Fruit fly (Drosophila melanogaster): ENCODE data around the gene Sdic3.
"Not testable (repeated sequence)": the region's sequence is repeated elsewhere in the genome, so short reads cannot be mapped to it uniquely, and the experiment has no call there.

Gene Sdic3

dm6 chrX:20186387-20186786 is 7.6 kb downstream of the Sdic3 start, which contains the start of gene Sdic2:
Gene Sdic2 (minus strand): TSS chrX:20186487.
- not testable (repeated sequence) for TF ChIP-seq CG8478 (optimal IDR thresholded peaks at IDR 0.05); usp (GFP tag; optimal IDR thresholded peaks at IDR 0.05); psq (optimal IDR thresholded peaks at IDR 0.05)

DNA sequence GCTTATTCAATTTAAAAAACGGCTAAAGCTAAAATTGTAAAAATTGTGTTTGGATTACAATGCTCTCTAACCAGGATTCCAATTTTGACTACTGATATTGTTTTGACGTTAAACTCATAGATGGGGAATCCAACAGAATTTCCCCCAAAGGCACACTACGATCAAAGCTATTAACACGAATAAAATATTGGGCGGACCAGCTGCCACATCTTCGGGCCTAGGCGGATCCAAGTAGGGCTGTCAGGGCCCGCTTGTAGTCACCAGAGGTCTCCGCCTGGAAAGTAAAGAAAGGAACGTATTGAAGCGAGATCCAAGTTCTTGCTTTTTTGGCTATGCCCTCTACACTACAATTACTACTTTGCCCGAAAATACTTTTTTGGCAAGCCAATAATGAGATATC is 15.5 kb downstream of the Sdic3 start, which contains the start of gene Sdic1:
Sdic1 (minus strand) TSS at position 101 of the 400 bp plus-strand sequence.
- not testable (repeated sequence) for TF ChIP-seq usp (GFP tag; optimal IDR thresholded peaks at IDR 0.05); psq (optimal IDR thresholded peaks at IDR 0.05); EcR (GFP tag; optimal IDR thresholded peaks at IDR 0.05)

- TF ChIP-seq CG8478 (optimal IDR thresholded peaks at IDR 0.05) (no peak), Dll (optimal IDR thresholded peaks at IDR 0.05) (no peak), usp (GFP tag; optimal IDR thresholded peaks at IDR 0.05) (no peak), pan (optimal IDR thresholded peaks at IDR 0.05) (no peak), EcR (GFP tag; optimal IDR thresholded peaks at IDR 0.05) (no peak), psq (optimal IDR thresholded peaks at IDR 0.05) (no peak)
Observed at dm6 chrX:20173464-20173995, 20.5 kb downstream of the Sdic3 start, which contains the start of gene AnxB10. Gene AnxB10 (minus strand): TSS chrX:20173514.

DNA sequence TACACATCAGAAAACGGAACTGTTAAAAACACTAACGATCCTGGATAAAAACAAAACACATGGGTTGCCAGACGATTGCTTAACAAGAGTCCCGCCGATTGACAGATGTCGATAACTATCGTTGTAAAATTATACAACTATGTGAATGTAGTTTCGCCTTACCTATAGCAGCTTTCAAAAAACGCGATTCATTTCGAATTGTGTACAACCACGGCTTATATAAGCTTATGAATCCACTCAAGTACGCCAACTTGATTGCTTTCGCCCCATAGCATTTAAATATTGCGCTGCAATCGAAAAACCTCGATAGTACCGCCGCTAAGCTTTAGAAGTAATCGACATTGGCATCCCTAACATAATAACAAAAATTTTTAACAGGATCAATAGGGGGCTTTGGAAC is 24.1 kb downstream of the Sdic3 start, which contains the start of the genes CG9581 and CG9578:
CG9581 (minus strand) TSS at position 84 of the 400 bp plus-strand sequence.
CG9578 (plus strand) TSS at position 325 of the 400 bp plus-strand sequence.
- TF ChIP-seq CG8478 (optimal IDR thresholded peaks at IDR 0.05) = no peak
- no peak for TF ChIP-seq pan (optimal IDR thresholded peaks at IDR 0.05)
- TF ChIP-seq EcR (GFP tag; optimal IDR thresholded peaks at IDR 0.05) = no peak
- no peak for TF ChIP-seq usp (GFP tag; optimal IDR thresholded peaks at IDR 0.05)

DNA sequence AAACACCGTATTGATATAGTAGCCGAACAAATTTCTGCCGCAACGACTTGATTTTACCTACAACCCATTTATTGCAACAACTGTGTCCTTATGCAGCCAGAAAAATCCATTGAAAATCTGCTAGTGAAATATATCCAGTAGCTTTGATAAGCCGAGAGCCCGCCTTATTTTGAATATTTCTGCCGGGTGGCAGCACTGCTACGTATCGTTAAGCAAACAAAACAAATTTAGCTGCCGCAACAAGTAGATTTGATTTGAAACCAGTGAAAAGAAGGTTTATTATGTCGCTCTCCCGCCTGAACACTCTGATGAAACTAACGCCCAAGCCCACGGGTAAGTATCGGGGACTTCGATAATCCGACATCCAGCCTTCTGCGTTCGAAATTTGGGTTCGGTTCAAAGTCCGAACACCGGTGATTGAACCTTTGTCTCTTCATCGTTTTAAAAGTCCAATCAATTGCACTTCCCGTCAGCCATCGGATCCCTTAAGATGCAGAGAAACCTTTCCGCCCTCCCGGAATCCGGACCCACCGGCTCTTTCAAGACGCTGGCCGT is 27.5 kb downstream of the Sdic3 start, which contains the start of gene CG9577:
CG9577 (plus strand) TSS at position 190 of the 555 bp plus-strand sequence.
- TF ChIP-seq usp (GFP tag; optimal IDR thresholded peaks at IDR 0.05) (no peak), Dll (optimal IDR thresholded peaks at IDR 0.05) (no peak), psq (optimal IDR thresholded peaks at IDR 0.05) (no peak), pan (optimal IDR thresholded peaks at IDR 0.05) (no peak), EcR (GFP tag; optimal IDR thresholded peaks at IDR 0.05) (no peak), CG8478 (optimal IDR thresholded peaks at IDR 0.05) (no peak)

- TF ChIP-seq usp (GFP tag; optimal IDR thresholded peaks at IDR 0.05) (no peak), Dll (optimal IDR thresholded peaks at IDR 0.05) (no peak), pan (optimal IDR thresholded peaks at IDR 0.05) (no peak), psq (optimal IDR thresholded peaks at IDR 0.05) (no peak), CG8478 (optimal IDR thresholded peaks at IDR 0.05) (no peak), EcR (GFP tag; optimal IDR thresholded peaks at IDR 0.05) (no peak)
Observed at dm6 chrX:20165773-20166412, 28.1 kb downstream of the Sdic3 start, which contains the start of gene Phf7. Gene Phf7 (minus strand): TSS chrX:20165830.

DNA sequence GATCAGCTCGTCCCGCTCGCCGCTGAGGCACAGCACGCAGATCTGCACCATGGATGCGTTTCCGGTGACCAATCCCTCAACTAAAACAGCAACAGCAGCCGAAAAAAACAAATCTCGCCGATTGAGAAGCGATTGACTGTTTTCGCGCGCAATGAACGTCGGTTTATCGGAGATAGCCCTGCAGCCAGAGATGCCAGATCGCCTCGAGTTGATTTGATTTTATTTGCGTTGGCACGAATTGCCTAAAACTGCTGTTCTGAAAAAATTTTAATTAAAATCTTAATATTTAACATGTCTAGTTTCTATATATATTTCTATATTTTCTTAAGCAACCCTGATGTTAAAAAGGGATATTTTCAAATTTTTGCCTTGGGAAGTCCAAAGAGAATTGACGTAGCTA is 31.4 kb downstream of the Sdic3 start:
- TF ChIP-seq psq (optimal IDR thresholded peaks at IDR 0.05) = no peak
- no peak for TF ChIP-seq CG8478 (optimal IDR thresholded peaks at IDR 0.05)
- TF ChIP-seq EcR (GFP tag; optimal IDR thresholded peaks at IDR 0.05) = no peak
- TF ChIP-seq Dll (optimal IDR thresholded peaks at IDR 0.05) = no peak
- no peak for TF ChIP-seq pan (optimal IDR thresholded peaks at IDR 0.05)
- no peak for TF ChIP-seq usp (GFP tag; optimal IDR thresholded peaks at IDR 0.05)

DNA sequence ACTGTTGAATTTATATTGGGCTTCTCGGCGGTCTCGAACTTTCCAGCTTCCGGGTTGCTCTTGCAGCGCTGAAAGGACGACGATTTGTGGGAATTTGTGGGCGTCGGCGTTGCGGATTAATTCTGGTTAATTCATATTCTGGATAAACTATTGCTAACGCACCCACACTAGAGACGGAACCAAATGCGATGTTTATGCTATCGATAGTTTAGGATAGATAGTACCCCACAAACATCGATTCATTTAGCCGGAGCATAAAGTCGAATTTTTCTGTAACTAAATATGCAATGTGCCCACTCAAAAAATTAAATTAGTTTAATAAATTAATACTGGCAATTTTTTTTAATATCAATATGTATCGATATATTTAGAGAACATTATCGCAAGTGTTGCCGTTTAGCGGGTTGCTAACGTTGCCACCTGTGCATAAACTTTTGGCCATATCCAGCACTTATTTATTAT is 34.3 kb downstream of the Sdic3 start, which contains the start of gene Rab35:
Rab35 (minus strand) TSS at position 194 of the 462 bp plus-strand sequence.
- TF ChIP-seq psq (optimal IDR thresholded peaks at IDR 0.05) = no peak
- TF ChIP-seq usp (GFP tag; optimal IDR thresholded peaks at IDR 0.05) = no peak
- TF ChIP-seq Dll (optimal IDR thresholded peaks at IDR 0.05) = no peak
- TF ChIP-seq pan (optimal IDR thresholded peaks at IDR 0.05) = no peak
- no peak for TF ChIP-seq EcR (GFP tag; optimal IDR thresholded peaks at IDR 0.05)
- no peak for TF ChIP-seq CG8478 (optimal IDR thresholded peaks at IDR 0.05)

DNA sequence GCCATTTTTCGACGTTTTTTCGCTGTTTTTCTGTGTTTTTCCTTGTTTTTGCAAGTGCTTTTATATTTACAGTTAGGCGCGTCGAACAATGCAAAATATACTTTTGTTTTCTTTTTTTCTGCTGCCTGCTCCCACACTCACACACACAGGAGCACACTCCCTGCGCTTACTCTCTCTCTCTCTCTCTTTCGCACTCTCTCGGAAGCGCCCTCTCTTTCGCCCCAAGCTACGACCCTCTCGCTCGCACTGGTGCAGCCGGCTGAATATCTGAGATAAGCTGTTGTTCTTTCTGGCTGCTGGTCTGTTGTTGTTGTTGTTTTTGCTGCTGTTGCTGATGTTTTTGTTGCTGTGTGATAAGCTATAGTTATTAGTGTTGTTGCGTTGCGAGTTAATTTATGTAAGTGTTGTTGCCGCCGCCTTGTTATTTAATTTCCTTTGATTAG is 35.1 kb downstream of the Sdic3 start:
- TF ChIP-seq Dll (optimal IDR thresholded peaks at IDR 0.05) (peak; percentile 67), CG8478 (optimal IDR thresholded peaks at IDR 0.05) (peak; percentile 90), pan (optimal IDR thresholded peaks at IDR 0.05) (no peak), psq (optimal IDR thresholded peaks at IDR 0.05) (no peak)

dm6 chrX:20158491-20158890 is 35.5 kb downstream of the Sdic3 start:
- TF ChIP-seq CG8478 (optimal IDR thresholded peaks at IDR 0.05) (no peak), psq (optimal IDR thresholded peaks at IDR 0.05) (no peak), pan (optimal IDR thresholded peaks at IDR 0.05) (no peak), Dll (optimal IDR thresholded peaks at IDR 0.05) (no peak), usp (GFP tag; optimal IDR thresholded peaks at IDR 0.05) (no peak), EcR (GFP tag; optimal IDR thresholded peaks at IDR 0.05) (no peak)

- TF ChIP-seq Dll (optimal IDR thresholded peaks at IDR 0.05) = no peak
- TF ChIP-seq pan (optimal IDR thresholded peaks at IDR 0.05) = no peak
- TF ChIP-seq CG8478 (optimal IDR thresholded peaks at IDR 0.05) = no peak
- TF ChIP-seq psq (optimal IDR thresholded peaks at IDR 0.05) = no peak
- TF ChIP-seq EcR (GFP tag; optimal IDR thresholded peaks at IDR 0.05) = no peak
- no peak for TF ChIP-seq usp (GFP tag; optimal IDR thresholded peaks at IDR 0.05)
Observed at dm6 chrX:20155947-20156346, 38.1 kb downstream of the Sdic3 start.

DNA sequence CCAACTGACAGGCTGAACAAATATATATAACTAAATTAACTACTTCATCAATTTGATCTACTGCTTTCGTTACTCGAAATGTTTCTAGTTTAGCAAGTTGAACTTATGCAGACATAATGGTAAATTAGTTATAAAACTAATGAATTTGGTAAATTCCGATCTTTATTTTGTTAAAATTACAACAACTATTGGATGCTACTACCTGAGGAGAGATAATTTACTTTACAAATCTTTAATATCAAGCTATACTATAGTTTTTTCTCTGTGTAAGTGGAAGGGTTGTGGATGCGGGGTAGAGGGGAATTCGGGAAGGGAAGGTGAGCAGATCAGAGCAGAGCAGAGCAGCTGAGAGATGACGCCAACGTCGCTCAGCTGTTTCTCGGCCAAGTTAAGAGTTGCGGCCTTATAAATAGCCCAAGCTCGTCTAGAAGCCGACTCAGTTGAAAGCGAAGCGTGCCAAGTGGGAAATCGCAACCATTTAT is 46.3 kb downstream of the Sdic3 start, which contains the start of gene aspr:
aspr (plus strand) TSS at position 432 of the 482 bp plus-strand sequence.
- TF ChIP-seq Dll (optimal IDR thresholded peaks at IDR 0.05) = no peak
- TF ChIP-seq usp (GFP tag; optimal IDR thresholded peaks at IDR 0.05) = no peak

Measured in whole organism.